Worm (Caenorhabditis elegans) whole organism, mixed stage, embryonic: Measurements from ENCODE around the gene C18E9.8.

Experiments
- M03D4.4 ChIP-seq: sonication (generic microtip); optimal IDR thresholded peaks from 2 replicates; lab custom pipeline; 2017; ENCODE audit warnings: mild to moderate bottlenecking, missing genetic modification characterization, missing compliant biosample characterization
- bed-3 ChIP-seq: fragments of 200-800 bp; sonication (Bioruptor generic); optimal IDR thresholded peaks from 3 replicates; lab custom pipeline; 2018; ENCODE audit warnings: mild to moderate bottlenecking, missing genetic modification characterization, moderate library complexity, missing compliant biosample characterization
- blmp-1 ChIP-seq: fragments of 150-350 bp; optimal IDR thresholded peaks from 2 replicates; lab custom pipeline; 2014; ENCODE audit warnings: missing biosample characterization, missing genetic modification characterization
- ceh-39 ChIP-seq: fragments of 150-350 bp; optimal IDR thresholded peaks from 2 replicates; lab custom pipeline; 2014; ENCODE audit warnings: missing biosample characterization, missing genetic modification characterization
- ceh-43 ChIP-seq: fragments of 200-800 bp; sonication (Bioruptor generic); optimal IDR thresholded peaks from 2 replicates; lab custom pipeline; 2018; ENCODE audit warnings: mild to moderate bottlenecking, missing genetic modification characterization, moderate library complexity, missing compliant biosample characterization
- ceh-83 ChIP-seq: fragments of 200-800 bp; sonication (Bioruptor generic); optimal IDR thresholded peaks from 2 replicates; lab custom pipeline; 2018; ENCODE audit warnings: mild to moderate bottlenecking, missing genetic modification characterization, missing compliant biosample characterization
- ces-1 ChIP-seq: fragments of 150-350 bp; optimal IDR thresholded peaks from 2 replicates; lab custom pipeline; 2014; ENCODE audit warnings: missing biosample characterization, missing genetic modification reagents, missing genetic modification characterization
- cnd-1 ChIP-seq: fragments of 200-800 bp; sonication (Bioruptor generic); optimal IDR thresholded peaks from 2 replicates; lab custom pipeline; 2018; ENCODE audit warnings: mild to moderate bottlenecking, missing genetic modification characterization, missing compliant biosample characterization
- drap-1 ChIP-seq: fragments of 200-800 bp; sonication (Bioruptor generic); optimal IDR thresholded peaks from 3 replicates; lab custom pipeline; 2018; ENCODE audit warnings: mild to moderate bottlenecking, missing genetic modification characterization, missing compliant biosample characterization
- elt-1 ChIP-seq: sonication (generic microtip); optimal IDR thresholded peaks from 2 replicates; lab custom pipeline; 2017; ENCODE audit warnings: missing genetic modification characterization, mild to moderate bottlenecking, missing compliant biosample characterization, antibody characterized with exemption, moderate library complexity, borderline replicate concordance; ENCODE audit not compliant: insufficient read depth
- elt-3 ChIP-seq: fragments of 150-350 bp; optimal IDR thresholded peaks from 2 replicates; lab custom pipeline; 2014; ENCODE audit warnings: missing biosample characterization, missing genetic modification characterization
- flh-1 ChIP-seq: fragments of 200-800 bp; sonication (Bioruptor generic); optimal IDR thresholded peaks from 2 replicates; lab custom pipeline; 2018; ENCODE audit warnings: mild to moderate bottlenecking, missing genetic modification characterization, moderate library complexity, missing compliant biosample characterization
- ham-2 ChIP-seq: fragments of 200-800 bp; sonication (Bioruptor generic); optimal IDR thresholded peaks from 2 replicates; lab custom pipeline; 2018; ENCODE audit warnings: mild to moderate bottlenecking, missing genetic modification characterization, missing compliant biosample characterization
- lin-13 ChIP-seq: fragments of 150-350 bp; optimal IDR thresholded peaks from 2 replicates; lab custom pipeline; 2014; ENCODE audit warnings: missing biosample characterization, missing genetic modification characterization
- lin-32 ChIP-seq: fragments of 200-800 bp; sonication (Bioruptor generic); optimal IDR thresholded peaks from 2 replicates; lab custom pipeline; 2018; ENCODE audit warnings: mild to moderate bottlenecking, missing genetic modification characterization, missing compliant biosample characterization
- mab-5 ChIP-seq: fragments of 150-350 bp; optimal IDR thresholded peaks from 2 replicates; lab custom pipeline; 2014; ENCODE audit warnings: missing biosample characterization, missing genetic modification characterization
- mep-1 ChIP-seq: fragments of 150-350 bp; optimal IDR thresholded peaks from 2 replicates; lab custom pipeline; 2017; ENCODE audit warnings: missing biosample characterization, missing genetic modification reagents, missing genetic modification characterization, inconsistent platforms
- nhr-237 ChIP-seq: fragments of 150-350 bp; optimal IDR thresholded peaks from 2 replicates; lab custom pipeline; 2014; ENCODE audit warnings: missing biosample characterization, missing genetic modification characterization
- nhr-28 ChIP-seq: fragments of 150-350 bp; optimal IDR thresholded peaks from 2 replicates; lab custom pipeline; 2014; ENCODE audit warnings: missing biosample characterization, missing genetic modification characterization
- pha-4 ChIP-seq: fragments of 150-350 bp; optimal IDR thresholded peaks from 2 replicates; lab custom pipeline; 2018; ENCODE audit warnings: missing biosample characterization, missing genetic modification reagents, missing genetic modification characterization
- snpc-4 ChIP-seq: fragments of 150-350 bp; optimal IDR thresholded peaks from 2 replicates; lab custom pipeline; 2014; ENCODE audit warnings: missing biosample characterization, missing genetic modification characterization
- sptf-1 ChIP-seq: sonication (generic microtip); optimal IDR thresholded peaks from 2 replicates; lab custom pipeline; 2017; ENCODE audit warnings: mild to moderate bottlenecking, missing genetic modification characterization, moderate library complexity, missing compliant biosample characterization
- tbx-8 ChIP-seq: fragments of 200-800 bp; sonication (Bioruptor generic); optimal IDR thresholded peaks from 2 replicates; lab custom pipeline; 2018; ENCODE audit warnings: mild to moderate bottlenecking, missing genetic modification characterization, moderate library complexity, missing compliant biosample characterization
- unc-120 ChIP-seq: sonication (generic microtip); optimal IDR thresholded peaks from 2 replicates; lab custom pipeline; 2017; ENCODE audit warnings: missing genetic modification characterization, missing compliant biosample characterization; ENCODE audit not compliant: poor library complexity, severe bottlenecking
- unc-39 ChIP-seq: fragments of 150-350 bp; optimal IDR thresholded peaks from 2 replicates; lab custom pipeline; 2014; ENCODE audit warnings: missing biosample characterization, missing genetic modification characterization
- unc-62 ChIP-seq: fragments of 150-350 bp; optimal IDR thresholded peaks from 2 replicates; lab custom pipeline; 2014; ENCODE audit warnings: missing biosample characterization, missing genetic modification reagents, missing genetic modification characterization
- zip-8 ChIP-seq: fragments of 150-350 bp; optimal IDR thresholded peaks from 2 replicates; lab custom pipeline; 2014; ENCODE audit warnings: missing biosample characterization, missing genetic modification characterization
- ztf-11 ChIP-seq: fragments of 150-350 bp; optimal IDR thresholded peaks from 2 replicates; lab custom pipeline; 2014; ENCODE audit warnings: missing biosample characterization, missing genetic modification characterization

The C18E9.8 gene

ce11 chrII:8956896-8957295 lies 31.0 kb downstream of the C18E9.8 start:
- TF ChIP-seq ces-1 (GFP tag; lab: Kevin White, UChicago) (peak; percentile 94), cnd-1 (tag; lab: Kevin White, UChicago) (no peak)

DNA sequence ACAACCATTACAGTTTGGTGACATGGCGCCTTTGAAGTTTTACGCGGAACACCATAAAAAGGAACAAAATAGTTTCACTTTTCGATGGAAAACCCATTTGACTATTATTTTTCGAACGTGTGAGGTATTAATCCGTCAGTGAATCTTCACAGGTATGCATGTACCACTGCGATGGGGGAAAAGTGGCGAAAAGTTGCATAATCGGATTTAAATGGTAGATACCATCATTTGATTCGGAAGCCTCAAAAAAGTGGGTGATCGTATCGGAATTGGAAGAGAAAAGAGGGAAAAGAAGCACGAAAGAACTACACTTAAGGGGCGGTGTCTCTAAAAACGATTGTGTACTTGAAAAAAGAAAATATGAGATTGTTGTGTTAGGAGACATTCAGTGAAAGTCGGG lies 34.2 kb downstream of the C18E9.8 start:
- no peak for TF ChIP-seq flh-1 (GFP tag; lab: Kevin White, UChicago)
- TF ChIP-seq elt-1 (tag; lab: Kevin White, UChicago): peak; percentile 16
- no peak for TF ChIP-seq nhr-28 (tag; lab: Kevin White, UChicago)
- no peak for TF ChIP-seq blmp-1 (tag; lab: Kevin White, UChicago)
- no peak for TF ChIP-seq bed-3 (GFP tag; lab: Kevin White, UChicago)
- TF ChIP-seq mep-1 (tag; lab: Kevin White, UChicago): no peak
- TF ChIP-seq ceh-39 (tag; lab: Kevin White, UChicago): no peak
- TF ChIP-seq, all 35 proteins: peak for 1

DNA sequence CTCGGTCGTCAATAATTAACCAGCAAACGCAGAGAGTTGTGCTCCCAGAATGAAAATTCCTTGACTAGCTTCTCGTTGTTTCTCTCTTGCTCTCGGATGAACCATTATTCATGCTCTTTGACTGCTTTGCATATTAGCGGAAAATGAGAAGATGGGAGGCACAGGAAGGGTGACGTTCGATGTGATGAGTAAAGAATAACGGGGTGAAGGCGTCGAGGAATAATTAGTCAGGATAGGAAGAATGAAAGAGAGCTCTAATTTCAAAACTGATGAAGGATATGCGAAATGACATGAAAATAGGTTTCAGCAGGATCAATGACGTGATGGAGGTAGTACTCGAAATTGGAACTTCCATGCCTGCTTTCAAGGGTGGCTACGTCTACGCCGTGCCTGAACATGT lies 36.6 kb downstream of the C18E9.8 start:
- no peak for TF ChIP-seq pha-4 (tag; lab: Kevin White, UChicago)
- no peak for TF ChIP-seq ztf-11 (tag; lab: Kevin White, UChicago)
- TF ChIP-seq ceh-39 (tag; lab: Kevin White, UChicago): no peak
- TF ChIP-seq mab-5: no peak
- no peak for TF ChIP-seq bed-3 (GFP tag; lab: Kevin White, UChicago)
- TF ChIP-seq unc-120 (tag; lab: Kevin White, UChicago): no peak
- no peak for TF ChIP-seq snpc-4 (tag; lab: Kevin White, UChicago)
- no peak for TF ChIP-seq sptf-1 (tag; lab: Kevin White, UChicago)
- no peak for TF ChIP-seq tbx-8 (GFP tag; lab: Kevin White, UChicago)
- TF ChIP-seq ceh-83 (GFP tag; lab: Kevin White, UChicago): no peak
- no peak for TF ChIP-seq lin-32 (GFP tag; lab: Kevin White, UChicago)
- TF ChIP-seq elt-1 (tag; lab: Kevin White, UChicago): no peak
- TF ChIP-seq blmp-1 (tag; lab: Kevin White, UChicago): no peak
- no peak for TF ChIP-seq zip-8
- no peak for TF ChIP-seq M03D4.4 (tag; lab: Kevin White, UChicago)
- TF ChIP-seq ceh-43 (GFP tag; lab: Kevin White, UChicago): no peak

ce11 chrII:8948640-8949039 lies 39.2 kb downstream of the C18E9.8 start:
- TF ChIP-seq ces-1 (GFP tag; lab: Kevin White, UChicago): peak; percentile 52
- no peak for TF ChIP-seq ceh-83 (GFP tag; lab: Kevin White, UChicago)
- no peak for TF ChIP-seq ztf-11 (tag; lab: Kevin White, UChicago)

- TF ChIP-seq zip-8 (no peak), ham-2 (GFP tag; lab: Kevin White, UChicago) (no peak), nhr-237 (tag; lab: Kevin White, UChicago) (no peak), nhr-28 (tag; lab: Kevin White, UChicago) (no peak), ceh-83 (GFP tag; lab: Kevin White, UChicago) (no peak), ceh-43 (GFP tag; lab: Kevin White, UChicago) (no peak), elt-3 (tag; lab: Kevin White, UChicago) (no peak), flh-1 (GFP tag; lab: Kevin White, UChicago) (no peak), unc-39 (tag; lab: Kevin White, UChicago) (no peak), ztf-11 (tag; lab: Kevin White, UChicago) (no peak), lin-13 (tag; lab: Kevin White, UChicago) (no peak), ceh-39 (tag; lab: Kevin White, UChicago) (no peak), blmp-1 (tag; lab: Kevin White, UChicago) (no peak), drap-1 (GFP tag; lab: Kevin White, UChicago) (no peak), lin-32 (GFP tag; lab: Kevin White, UChicago) (no peak), cnd-1 (tag; lab: Kevin White, UChicago) (no peak), snpc-4 (tag; lab: Kevin White, UChicago) (no peak)
Observed at ce11 chrII:8947391-8947790, 40.5 kb downstream of the C18E9.8 start, which contains the start of gene cutl-15. Gene cutl-15 (minus strand): TSS chrII:8947688.

ce11 chrII:8945167-8945566 lies 42.7 kb downstream of the C18E9.8 start:
- no peak for TF ChIP-seq unc-39 (tag; lab: Kevin White, UChicago)
- TF ChIP-seq unc-62: no peak
- TF ChIP-seq ces-1 (GFP tag; lab: Kevin White, UChicago): peak; percentile 72
- no peak for TF ChIP-seq ceh-43 (GFP tag; lab: Kevin White, UChicago)
